Fruit fly (Drosophila melanogaster) whole organism, embryonic: ENCODE results near the gene CG42366.

Experiments
- B-H2 ChIP-seq: fragments of 200-800 bp; sonication (Bioruptor generic); optimal IDR thresholded peaks from 2 replicates; lab custom pipeline; 2018; ENCODE audit warnings: missing biosample characterization, mild to moderate bottlenecking, missing genetic modification characterization
- CG11247 ChIP-seq: fragments of 200-800 bp; sonication (Bioruptor generic); IDR thresholded peaks from 2 replicates; pipeline ENCODE4 v1.3.6; 2022; ENCODE audit warnings: missing biosample characterization, missing genetic modification characterization
- CG11504 ChIP-seq: fragments of 200-800 bp; sonication (Bioruptor generic); optimal IDR thresholded peaks from 3 replicates; lab custom pipeline; 2019; ENCODE audit warnings: missing biosample characterization, mild to moderate bottlenecking, missing genetic modification characterization, moderate library complexity
- CG11723 ChIP-seq: fragments of 200-800 bp; sonication (Bioruptor generic); optimal IDR thresholded peaks from 2 replicates; lab custom pipeline; 2017; ENCODE audit warnings: missing biosample characterization, mild to moderate bottlenecking, missing genetic modification characterization
- CG13894 ChIP-seq: fragments of 200-800 bp; sonication (Bioruptor generic); optimal IDR thresholded peaks from 3 replicates; lab custom pipeline; 2018; ENCODE audit warnings: missing biosample characterization, mild to moderate bottlenecking, missing genetic modification characterization, moderate library complexity
- CG14014 ChIP-seq: fragments of 200-800 bp; sonication (Bioruptor generic); IDR thresholded peaks from 2 replicates; pipeline ENCODE4 v1.3.6; 2022; ENCODE audit warnings: missing biosample characterization, missing genetic modification characterization
- CG14441 ChIP-seq: fragments of 200-800 bp; sonication (Bioruptor generic); IDR thresholded peaks from 2 replicates; pipeline ENCODE4 v1.3.6; 2022; ENCODE audit warnings: missing biosample characterization, missing genetic modification characterization
- CG1529 ChIP-seq: fragments of 200-800 bp; sonication (Bioruptor generic); optimal IDR thresholded peaks from 3 replicates; lab custom pipeline; 2018; ENCODE audit warnings: missing biosample characterization, missing genetic modification characterization
- CG16779 ChIP-seq: fragments of 200-800 bp; sonication (Bioruptor generic); IDR thresholded peaks from 2 replicates; pipeline ENCODE4 v1.3.6; 2022; ENCODE audit warnings: missing biosample characterization, missing genetic modification characterization
- CG16813 ChIP-seq: fragments of 200-800 bp; sonication (Bioruptor generic); IDR thresholded peaks from 3 replicates; pipeline ENCODE4 v1.3.6; 2022; ENCODE audit warnings: missing biosample characterization, missing genetic modification characterization; ENCODE audit not compliant: partially characterized antibody
- CG34422 ChIP-seq: fragments of 200-800 bp; sonication (Bioruptor generic); IDR thresholded peaks from 3 replicates; pipeline ENCODE4 v1.3.6; 2022; ENCODE audit warnings: missing biosample characterization, missing genetic modification characterization
- CG3726 ChIP-seq: fragments of 200-800 bp; sonication (Bioruptor generic); IDR thresholded peaks from 3 replicates; pipeline ENCODE4, ENCODE4 v1.3.6; 2022; ENCODE audit warnings: missing biosample characterization, missing genetic modification characterization
- CG4282 ChIP-seq: fragments of 200-800 bp; sonication (Bioruptor generic); optimal IDR thresholded peaks from 2 replicates; lab custom pipeline; 2016; ENCODE audit warnings: missing biosample characterization, missing genetic modification characterization
- CG4707 ChIP-seq: fragments of 200-800 bp; sonication (Bioruptor generic); optimal IDR thresholded peaks from 2 replicates; lab custom pipeline; 2018; ENCODE audit warnings: missing biosample characterization, mild to moderate bottlenecking, missing genetic modification characterization, moderate library complexity
- CG4730 ChIP-seq: fragments of 200-800 bp; sonication (Bioruptor generic); IDR thresholded peaks from 2 replicates; pipeline ENCODE4 v1.3.6; 2022; ENCODE audit warnings: missing biosample characterization, missing genetic modification characterization
- CG5180 ChIP-seq: fragments of 200-800 bp; sonication (Bioruptor generic); optimal IDR thresholded peaks from 3 replicates; lab custom pipeline; 2017; ENCODE audit warnings: missing biosample characterization, missing genetic modification characterization, mild to moderate bottlenecking, moderate library complexity, missing genetic modification reagents
- CG7786 ChIP-seq: fragments of 200-800 bp; sonication (Bioruptor generic); optimal IDR thresholded peaks from 2 replicates; lab custom pipeline; 2016; ENCODE audit warnings: missing biosample characterization, missing genetic modification characterization
- CG9727 ChIP-seq: fragments of 200-800 bp; sonication (Bioruptor generic); optimal IDR thresholded peaks from 3 replicates; lab custom pipeline; 2017; ENCODE audit warnings: missing biosample characterization, mild to moderate bottlenecking, missing genetic modification characterization
- CrebB ChIP-seq: fragments of 200-800 bp; sonication (Bioruptor generic); optimal IDR thresholded peaks from 3 replicates; lab custom pipeline; 2018; ENCODE audit warnings: missing biosample characterization, mild to moderate bottlenecking, missing genetic modification characterization
- D19A ChIP-seq: fragments of 200-800 bp; optimal IDR thresholded peaks from 3 replicates; lab custom pipeline; 2019; ENCODE audit warnings: missing biosample characterization, mild to moderate bottlenecking, missing genetic modification characterization, moderate library complexity
- Dad ChIP-seq: fragments of 200-800 bp; sonication (Bioruptor generic); optimal IDR thresholded peaks from 3 replicates; lab custom pipeline; 2016; ENCODE audit warnings: missing biosample characterization, missing genetic modification characterization
- Dip3 ChIP-seq: fragments of 200-800 bp; sonication (Bioruptor generic); optimal IDR thresholded peaks from 3 replicates; lab custom pipeline; 2016; ENCODE audit warnings: missing biosample characterization, missing genetic modification characterization
- Ets65A ChIP-seq: fragments of 200-800 bp; sonication (Bioruptor generic); peaks from one replicate; lab custom pipeline; 2016; ENCODE audit warnings: missing biosample characterization, missing genetic modification characterization
- GATAe ChIP-seq: fragments of 200-800 bp; sonication (Bioruptor generic); conservative IDR thresholded peaks from 2 replicates; pipeline ENCODE4 v1.3.6; 2022; ENCODE audit warnings: missing biosample characterization, missing genetic modification characterization
- H2.0 ChIP-seq: fragments of 200-800 bp; sonication (Bioruptor generic); IDR thresholded peaks from 2 replicates; pipeline ENCODE4 v1.3.6; 2022; ENCODE audit warnings: missing biosample characterization, missing genetic modification characterization
- HmgD ChIP-seq: fragments of 200-800 bp; sonication (Bioruptor generic); optimal IDR thresholded peaks from 3 replicates; lab custom pipeline; 2016; ENCODE audit warnings: missing biosample characterization, missing genetic modification characterization
- Hr78 ChIP-seq, 2 experiments: fragments of 200-800 bp in 1 of 2; fragments of >200 bp in 1 of 2; sonication (Bioruptor generic) in 1 of 2; optimal IDR thresholded peaks; 2 replicates each; lab custom pipeline; 2017 to 2019; ENCODE audit warnings: missing biosample characterization in 2 of 2, missing genetic modification characterization in 2 of 2, mild to moderate bottlenecking in 1 of 2, moderate library complexity in 1 of 2
- NK7.1 ChIP-seq: fragments of 200-800 bp; sonication (Bioruptor generic); optimal IDR thresholded peaks from 3 replicates; lab custom pipeline; 2016; ENCODE audit warnings: missing biosample characterization, missing genetic modification characterization
- Rx ChIP-seq: fragments of 200-800 bp; sonication (Bioruptor generic); IDR thresholded peaks from 2 replicates; pipeline ENCODE4 v1.3.6; 2022; ENCODE audit warnings: missing biosample characterization, missing genetic modification characterization
- Six4 ChIP-seq: fragments of 200-800 bp; sonication (Bioruptor generic); optimal IDR thresholded peaks from 2 replicates; lab custom pipeline; 2016; ENCODE audit warnings: missing biosample characterization, missing genetic modification characterization
- Sox102F ChIP-seq: fragments of 200-800 bp; sonication (Bioruptor generic); optimal IDR thresholded peaks from 2 replicates; lab custom pipeline; 2018; ENCODE audit warnings: missing biosample characterization, mild to moderate bottlenecking, missing genetic modification characterization, moderate library complexity
- Vsx1 ChIP-seq: fragments of 200-800 bp; sonication (Bioruptor generic); optimal IDR thresholded peaks from 2 replicates; lab custom pipeline; 2017; ENCODE audit warnings: missing biosample characterization, mild to moderate bottlenecking, missing genetic modification characterization, missing genetic modification reagents
- bbx ChIP-seq: fragments of 200-800 bp; sonication (Bioruptor generic); IDR thresholded peaks from 2 replicates; pipeline ENCODE4 v1.3.6; 2022; ENCODE audit warnings: missing biosample characterization, missing genetic modification characterization; ENCODE audit not compliant: partially characterized antibody
- bcd ChIP-seq: fragments of 200-800 bp; sonication (Bioruptor generic); optimal IDR thresholded peaks from 2 replicates; lab custom pipeline; 2017; ENCODE audit warnings: missing biosample characterization, mild to moderate bottlenecking, missing genetic modification characterization
- cad ChIP-seq: fragments of >200 bp; optimal IDR thresholded peaks from 2 replicates; lab custom pipeline; 2017; ENCODE audit warnings: missing biosample characterization, missing genetic modification characterization
- chinmo ChIP-seq: fragments of 200-800 bp; sonication (Bioruptor generic); IDR thresholded peaks from 4 replicates; pipeline ENCODE4 v1.3.6; 2022; ENCODE audit warnings: missing biosample characterization, missing genetic modification characterization; ENCODE audit not compliant: partially characterized antibody
- grau ChIP-seq: fragments of 200-800 bp; optimal IDR thresholded peaks from 3 replicates; lab custom pipeline; 2019; ENCODE audit warnings: missing biosample characterization, mild to moderate bottlenecking, missing genetic modification characterization, moderate library complexity
- lilli ChIP-seq: fragments of 200-800 bp; sonication (Bioruptor generic); optimal IDR thresholded peaks from 3 replicates; lab custom pipeline; 2016; ENCODE audit warnings: missing biosample characterization, missing genetic modification characterization
- maf-S ChIP-seq: fragments of 200-800 bp; sonication (Bioruptor generic); optimal IDR thresholded peaks from 2 replicates; lab custom pipeline; 2016; ENCODE audit warnings: missing biosample characterization, missing genetic modification characterization
- mam ChIP-seq: fragments of 200-800 bp; sonication (Bioruptor generic); optimal IDR thresholded peaks from 3 replicates; lab custom pipeline; 2016; ENCODE audit warnings: missing biosample characterization, missing genetic modification characterization
- nerfin-2 ChIP-seq: fragments of 200-800 bp; sonication (Bioruptor generic); IDR thresholded peaks from 2 replicates; pipeline ENCODE4 v1.3.6; 2022; ENCODE audit warnings: missing biosample characterization, missing genetic modification characterization; ENCODE audit not compliant: partially characterized antibody
- org-1 ChIP-seq: fragments of 200-800 bp; sonication (Bioruptor generic); optimal IDR thresholded peaks from 2 replicates; lab custom pipeline; 2017; ENCODE audit warnings: missing biosample characterization, missing genetic modification characterization
- p53 ChIP-seq: fragments of 200-800 bp; sonication (Bioruptor generic); optimal IDR thresholded peaks from 2 replicates; lab custom pipeline; 2016; ENCODE audit warnings: missing biosample characterization, missing genetic modification characterization
- pb ChIP-seq: fragments of 200-800 bp; sonication (Bioruptor generic); optimal IDR thresholded peaks from 3 replicates; lab custom pipeline; 2016; ENCODE audit warnings: missing biosample characterization, missing genetic modification characterization
- pfk ChIP-seq: fragments of 200-800 bp; sonication (Bioruptor generic); optimal IDR thresholded peaks from 2 replicates; lab custom pipeline; 2018; ENCODE audit warnings: missing biosample characterization, mild to moderate bottlenecking, missing genetic modification characterization, moderate library complexity
- pita ChIP-seq: fragments of 200-800 bp; sonication (Bioruptor generic); optimal IDR thresholded peaks from 2 replicates; lab custom pipeline; 2017; ENCODE audit warnings: missing biosample characterization, mild to moderate bottlenecking, missing genetic modification characterization
- repo ChIP-seq: fragments of 200-800 bp; sonication (Bioruptor generic); optimal IDR thresholded peaks from 2 replicates; lab custom pipeline; 2016; ENCODE audit warnings: missing biosample characterization, missing genetic modification characterization
- ro ChIP-seq: fragments of 200-800 bp; sonication (Bioruptor generic); IDR thresholded peaks from 2 replicates; pipeline ENCODE4 v1.3.6; 2022; ENCODE audit warnings: missing biosample characterization, missing genetic modification characterization
- twi ChIP-seq: fragments of 200-800 bp; optimal IDR thresholded peaks from 2 replicates; lab custom pipeline; 2019; ENCODE audit warnings: missing biosample characterization, mild to moderate bottlenecking, missing genetic modification characterization, moderate library complexity
- wek ChIP-seq: fragments of 200-800 bp; sonication (Bioruptor generic); optimal IDR thresholded peaks from 3 replicates; lab custom pipeline; 2018; ENCODE audit warnings: missing biosample characterization, mild to moderate bottlenecking, missing genetic modification characterization, moderate library complexity

Gene CG42366

dm6 chr2L:9956993-9957652 is 32.2 kb downstream of the CG42366 start, which contains the start of the genes CG4658 and CG5846 (continued):
- TF ChIP-seq CG16813 (GFP tag; lab: Robert Waterston, UW) (no peak), wek (GFP tag; lab: Kevin White, UChicago) (peak; percentile 39), CG11504 (tag; lab: Kevin White, UChicago) (peak; percentile 94), D19A (tag; lab: Kevin White, UChicago) (peak; percentile 92), chinmo (GFP tag; lab: Robert Waterston, UW) (0 out of 4 replicates have a peak, but pooled peaks have one; percentile 46), repo (GFP tag; lab: Kevin White, UChicago) (peak; percentile 27), nerfin-2 (GFP tag; lab: Robert Waterston, UW) (no peak), CG34422 (GFP tag; lab: Robert Waterston, UW) (peak; percentile 96), NK7.1 (peak; percentile 39), CG11247 (GFP tag; lab: Robert Waterston, UW) (peak; percentile 88), lilli (peak; percentile 94), p53 (GFP tag; lab: Kevin White, UChicago) (peak; percentile 62), twi (peak; percentile 82), Dip3 (GFP tag; lab: Kevin White, UChicago) (peak; percentile 78), grau (peak; percentile 94), CG7786 (GFP tag; lab: Kevin White, UChicago) (peak; percentile 74), CG16779 (GFP tag; lab: Robert Waterston, UW) (no peak), Hr78 (GFP tag; optimal IDR thresholded peaks at IDR 0.05; lab: Kevin White, UChicago) (peak in 1 of 2 experiments; percentile 79), maf-S (peak; percentile 62), B-H2 (GFP tag; lab: Kevin White, UChicago) (peak; percentile 85), bbx (GFP tag; lab: Robert Waterston, UW) (peak; percentile 12; the same call in 1 of the 2 replicates), pb (GFP tag; lab: Kevin White, UChicago) (no peak), pita (GFP tag; lab: Kevin White, UChicago) (no peak), bcd (GFP tag; lab: Kevin White, UChicago) (peak; percentile 93), cad (no peak), Six4 (GFP tag; lab: Kevin White, UChicago) (peak; percentile 94), GATAe (GFP tag; lab: Robert Waterston, UW) (peak; percentile 81), CG4707 (GFP tag; lab: Kevin White, UChicago) (peak; percentile 64), CrebB (tag; lab: Kevin White, UChicago) (peak; percentile 76), Vsx1 (GFP tag; lab: Kevin White, UChicago) (peak; percentile 83), CG14014 (GFP tag; lab: Robert Waterston, UW) (peak; percentile 92), HmgD (GFP tag; lab: Kevin White, UChicago) (peak; percentile 23), CG11723 (GFP tag; lab: Kevin White, UChicago) (peak; percentile 80), Sox102F (GFP tag; lab: Kevin White, UChicago) (peak; percentile 98), H2.0 (GFP tag; lab: Robert Waterston, UW) (peak; percentile 91), pfk (GFP tag; lab: Kevin White, UChicago) (no peak), Ets65A (GFP tag; lab: Kevin White, UChicago) (peak; percentile 89), CG13894 (tag; lab: Kevin White, UChicago) (peak; percentile 90), CG4282 (GFP tag; lab: Kevin White, UChicago) (peak; percentile 41), CG9727 (peak; percentile 95), CG1529 (GFP tag; lab: Kevin White, UChicago) (peak; percentile 79), ro (GFP tag; lab: Robert Waterston, UW) (peak; percentile 84), mam (GFP tag; lab: Kevin White, UChicago) (peak; percentile 72), CG3726 (GFP tag; lab: Robert Waterston, UW) (peak; percentile 94), CG14441 (GFP tag; lab: Robert Waterston, UW) (peak; percentile 94), Rx (peak; percentile 82), CG4730 (GFP tag; lab: Robert Waterston, UW) (peak; percentile 92), CG5180 (GFP tag; lab: Kevin White, UChicago) (no peak), org-1 (peak; percentile 85), Dad (GFP tag; lab: Kevin White, UChicago) (peak; percentile 17)
